Worm (Caenorhabditis elegans): ENCODE data around the gene B0303.4.

B0303.4 gene

ce11 chrIII:8658367-8658761 lies 31.3 kb upstream of the B0303.4 start (continued):
- TF ChIP-seq ztf-4 (tag; optimal IDR thresholded peaks at IDR 0.05) (peak; percentile 66), pqm-1 (tag; optimal IDR thresholded peaks at IDR 0.05) (peak; percentile 82), eor-1 (tag; optimal IDR thresholded peaks at IDR 0.05) (peak in 1 of 2 experiments; percentile 32), fkh-10 (GFP tag; optimal IDR thresholded peaks at IDR 0.05) (no peak), nfya-1 (tag; optimal IDR thresholded peaks at IDR 0.05; ENCODE audit: insufficient read depth) (peak; percentile 85), tbx-2 (tag; optimal IDR thresholded peaks at IDR 0.05) (peak; percentile 88), ceh-82 (tag; optimal IDR thresholded peaks at IDR 0.05) (no peak), elt-1 (tag; optimal IDR thresholded peaks at IDR 0.05) (peak; percentile 85), elt-3 (tag; optimal IDR thresholded peaks at IDR 0.05) (peak in 1 of 3 experiments; percentile 90), unc-39 (tag; optimal IDR thresholded peaks at IDR 0.05) (no peak)

DNA sequence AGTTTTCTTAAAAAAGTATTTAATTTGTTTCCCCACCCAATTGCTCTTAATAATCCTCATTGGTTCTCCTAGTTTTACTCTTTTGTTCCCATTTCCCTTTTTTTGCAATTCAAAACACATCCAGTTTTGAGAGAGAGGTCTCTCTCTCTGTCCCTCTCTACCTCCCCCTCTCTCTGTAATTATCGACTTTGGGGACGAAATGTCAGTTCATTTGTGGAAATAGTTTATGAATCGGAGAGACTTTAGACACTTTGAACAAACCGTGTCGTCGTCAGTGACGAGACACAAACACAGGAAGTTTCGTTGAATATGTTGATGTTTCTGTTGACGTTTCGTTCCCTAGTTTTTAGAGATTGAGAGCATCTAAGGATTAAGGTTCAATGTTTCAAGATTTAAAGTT lies 26.5 kb upstream of the B0303.4 start:
- TF ChIP-seq ZK546.5 (tag; optimal IDR thresholded peaks at IDR 0.05) (no peak), elt-1 (tag; optimal IDR thresholded peaks at IDR 0.05) (no peak), R02D3.7 (tag; optimal IDR thresholded peaks at IDR 0.05) (no peak), nhr-23 (tag; optimal IDR thresholded peaks at IDR 0.05) (peak; percentile 41), nhr-25 (tag; optimal IDR thresholded peaks at IDR 0.05) (peak; percentile 40)

DNA sequence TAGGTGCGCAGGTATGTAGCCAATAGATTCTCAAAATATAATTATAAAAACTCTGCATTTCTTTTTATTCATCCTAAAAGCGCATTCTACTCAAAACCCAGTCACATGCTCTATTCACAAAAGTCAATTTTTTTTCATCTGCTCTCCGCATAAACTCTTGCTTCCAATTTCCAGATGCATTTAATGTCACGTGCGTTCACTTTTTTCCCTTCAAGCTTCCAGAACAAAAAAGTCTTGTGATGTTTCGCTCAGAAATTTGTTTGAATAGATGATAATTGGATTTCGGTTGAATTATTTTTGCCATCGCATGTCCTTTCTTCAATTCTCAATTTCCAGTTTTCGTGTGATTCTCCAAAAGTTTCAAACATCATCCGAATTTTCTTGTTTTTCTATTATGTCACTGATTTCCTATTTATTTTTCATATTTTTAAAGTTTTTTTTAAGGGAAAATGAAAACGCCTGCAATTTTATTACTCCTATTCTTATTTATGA lies 24.7 kb upstream of the B0303.4 start, which contains the start of gene F22B7.1:
TSS of gene F22B7.1 (plus strand) at position 442 of the 492 bp plus-strand sequence.
- TF ChIP-seq nhr-28 (tag; optimal IDR thresholded peaks at IDR 0.05): no peak
- TF ChIP-seq nhr-43 (tag; optimal IDR thresholded peaks at IDR 0.05; ENCODE audit: poor library complexity, severe bottlenecking): no peak
- no peak for TF ChIP-seq snpc-4 (tag; optimal IDR thresholded peaks at IDR 0.05)
- TF ChIP-seq fkh-10 (GFP tag; optimal IDR thresholded peaks at IDR 0.05): no peak
- no peak for TF ChIP-seq ZK546.5 (tag; optimal IDR thresholded peaks at IDR 0.05)
- TF ChIP-seq ceh-9 (tag; optimal IDR thresholded peaks at IDR 0.05): no peak
- TF ChIP-seq hmg-11 (tag; optimal IDR thresholded peaks at IDR 0.05): no peak
- no peak for TF ChIP-seq ceh-28 (tag; optimal IDR thresholded peaks at IDR 0.05)
- no peak for TF ChIP-seq elt-1 (tag; optimal IDR thresholded peaks at IDR 0.05)
- TF ChIP-seq nhr-76 (tag; optimal IDR thresholded peaks at IDR 0.05): no peak
- TF ChIP-seq ceh-82 (tag; optimal IDR thresholded peaks at IDR 0.05): no peak
- TF ChIP-seq zag-1 (tag; optimal IDR thresholded peaks at IDR 0.05): no peak
- TF ChIP-seq jun-1 (tag; optimal IDR thresholded peaks at IDR 0.05): no peak
- no peak for TF ChIP-seq pha-4 (tag; optimal IDR thresholded peaks at IDR 0.05)
- no peak for TF ChIP-seq nhr-77 (tag; optimal IDR thresholded peaks at IDR 0.05)
- TF ChIP-seq egl-5 (tag; optimal IDR thresholded peaks at IDR 0.05): no peak
- no peak for TF ChIP-seq ztf-4 (tag; optimal IDR thresholded peaks at IDR 0.05)
- TF ChIP-seq mdl-1 (tag; optimal IDR thresholded peaks at IDR 0.05): no peak
- no peak for TF ChIP-seq mml-1 (tag; optimal IDR thresholded peaks at IDR 0.05)

DNA sequence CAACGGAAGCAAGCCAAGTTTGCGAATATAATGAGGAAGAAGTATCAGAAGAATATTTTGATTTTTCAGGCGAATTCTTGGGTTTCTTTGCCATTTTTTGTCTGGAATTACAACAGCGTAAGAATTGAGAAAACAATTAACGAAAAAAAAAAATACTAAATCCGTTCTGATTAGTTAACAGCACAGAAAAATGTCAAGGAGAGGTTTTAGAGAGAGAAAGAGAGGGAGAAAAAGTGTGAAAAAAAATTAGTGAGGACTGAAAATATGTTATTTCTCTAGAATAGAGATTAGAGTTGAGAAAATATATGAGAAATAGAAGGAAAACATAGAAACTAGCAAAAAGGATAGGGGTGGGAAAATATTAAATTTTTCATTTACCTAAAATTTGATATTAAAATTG lies 22.3 kb upstream of the B0303.4 start, which contains the start of gene dpy-19:
TSS of gene dpy-19 (minus strand) at position 101 of the 400 bp plus-strand sequence.
- no peak for TF ChIP-seq nhr-11 (tag; optimal IDR thresholded peaks at IDR 0.05)
- TF ChIP-seq nhr-77 (tag; optimal IDR thresholded peaks at IDR 0.05): no peak
- TF ChIP-seq ceh-28 (tag; optimal IDR thresholded peaks at IDR 0.05): no peak
- no peak for TF ChIP-seq nfya-1 (tag; optimal IDR thresholded peaks at IDR 0.05; ENCODE audit: insufficient read depth)
- TF ChIP-seq hmg-11 (tag; optimal IDR thresholded peaks at IDR 0.05): no peak
- TF ChIP-seq lin-39 (tag; optimal IDR thresholded peaks at IDR 0.05): no peak
- TF ChIP-seq mml-1 (tag; optimal IDR thresholded peaks at IDR 0.05): no peak
- TF ChIP-seq ztf-11 (tag; optimal IDR thresholded peaks at IDR 0.05): no peak
- no peak for TF ChIP-seq skn-1 (tag; optimal IDR thresholded peaks at IDR 0.05)
- TF ChIP-seq nhr-23 (tag; optimal IDR thresholded peaks at IDR 0.05): no peak
- no peak for TF ChIP-seq tbx-2 (tag; optimal IDR thresholded peaks at IDR 0.05)
- TF ChIP-seq nhr-12 (tag; optimal IDR thresholded peaks at IDR 0.05): no peak
- TF ChIP-seq zag-1 (tag; optimal IDR thresholded peaks at IDR 0.05): no peak
- TF ChIP-seq nhr-25 (tag; optimal IDR thresholded peaks at IDR 0.05): no peak

DNA sequence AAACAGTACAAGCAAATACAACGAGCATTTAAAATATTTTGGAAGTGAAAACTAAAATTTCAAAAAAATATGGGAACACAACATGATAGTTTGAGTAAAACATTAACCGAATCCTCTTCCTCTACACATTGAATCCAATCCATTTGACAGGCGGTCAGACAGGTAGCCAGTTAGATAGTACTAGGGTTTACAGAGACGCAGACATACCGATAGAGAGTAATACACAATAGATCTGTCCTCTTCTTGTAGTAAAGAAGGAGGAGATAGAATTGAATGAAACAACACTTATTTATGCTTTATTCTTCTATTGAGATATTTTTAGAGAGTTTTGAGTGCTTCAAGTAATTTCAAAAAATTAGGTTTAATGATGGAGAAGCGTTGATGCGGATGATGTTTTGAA lies 20.9 kb upstream of the B0303.4 start:
- TF ChIP-seq hmg-11 (tag; optimal IDR thresholded peaks at IDR 0.05) (peak; percentile 19), nhr-25 (tag; optimal IDR thresholded peaks at IDR 0.05) (peak; percentile 9), egl-27 (tag; optimal IDR thresholded peaks at IDR 0.05) (no peak)

Measured in whole organism, L3 larva.